Worm (Caenorhabditis elegans) whole organism, L4/young adult: ENCODE data around the gene fut-1.

Source experiments
- W03F9.2 ChIP-seq: fragments of 150-350 bp; optimal IDR thresholded peaks from 2 replicates; lab custom pipeline; 2014; ENCODE audit warnings: missing biosample characterization, missing genetic modification characterization
- dao-5 ChIP-seq: sonication (generic microtip); optimal IDR thresholded peaks from 2 replicates; lab custom pipeline; 2016; ENCODE audit warnings: missing genotype, missing genetic modification characterization, moderate library complexity, missing compliant biosample characterization
- him-1 ChIP-seq: sonication (generic microtip); optimal IDR thresholded peaks from 2 replicates; lab custom pipeline; 2016; ENCODE audit warnings: missing genotype, missing genetic modification reagents, missing genetic modification characterization, missing compliant biosample characterization

The fut-1 gene

DNA sequence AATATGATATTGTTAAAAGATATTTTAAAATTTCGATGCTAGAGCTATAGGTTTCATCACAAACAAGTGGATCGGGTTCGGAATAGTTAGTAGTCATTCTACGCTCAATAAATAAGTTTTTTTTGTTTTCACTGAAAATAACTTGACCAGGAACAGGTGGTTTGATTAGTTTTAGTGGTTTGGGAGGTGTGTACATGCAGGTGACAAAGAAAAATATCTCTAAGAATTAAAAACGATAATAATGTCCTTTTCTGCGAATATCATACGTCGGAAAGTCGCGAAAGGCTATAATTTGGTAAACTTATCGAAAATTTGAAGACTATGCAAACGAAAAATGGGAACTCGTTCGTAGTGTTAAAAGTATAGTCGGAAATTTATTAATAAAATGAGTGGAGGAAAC lies 49.1 kb downstream of the fut-1 start, which contains the start of gene srg-15:
srg-15 (minus strand) TSS at position 101 of the 400 bp plus-strand sequence.
- TF ChIP-seq dao-5 (no peak), W03F9.2 (no peak), him-1 (tag; lab: Kevin White, UChicago) (no peak)

DNA sequence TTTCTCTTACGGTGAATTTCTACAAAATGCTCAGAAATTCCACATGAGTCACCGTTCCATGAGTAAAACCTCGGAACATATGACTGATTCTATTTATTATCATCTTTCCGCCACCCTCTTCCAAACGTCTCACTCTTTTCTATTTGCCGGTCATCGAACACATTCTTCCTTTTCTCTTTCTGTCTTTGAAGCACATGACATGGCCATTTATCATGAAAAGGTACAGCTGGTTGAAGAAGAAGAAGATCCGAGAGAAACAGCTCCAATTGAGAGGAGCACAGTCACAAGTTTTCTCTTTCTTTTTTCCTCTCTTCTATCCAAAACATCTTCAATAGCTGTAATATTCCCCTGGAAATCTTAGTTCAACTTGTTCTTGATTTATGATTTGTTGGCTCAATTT lies 52.4 kb downstream of the fut-1 start, which contains the start of gene cup-16:
cup-16 (plus strand) TSS at position 132 of the 400 bp plus-strand sequence.
- TF ChIP-seq him-1 (tag; lab: Kevin White, UChicago) = no peak
- no peak for TF ChIP-seq W03F9.2
- TF ChIP-seq dao-5 = no peak

DNA sequence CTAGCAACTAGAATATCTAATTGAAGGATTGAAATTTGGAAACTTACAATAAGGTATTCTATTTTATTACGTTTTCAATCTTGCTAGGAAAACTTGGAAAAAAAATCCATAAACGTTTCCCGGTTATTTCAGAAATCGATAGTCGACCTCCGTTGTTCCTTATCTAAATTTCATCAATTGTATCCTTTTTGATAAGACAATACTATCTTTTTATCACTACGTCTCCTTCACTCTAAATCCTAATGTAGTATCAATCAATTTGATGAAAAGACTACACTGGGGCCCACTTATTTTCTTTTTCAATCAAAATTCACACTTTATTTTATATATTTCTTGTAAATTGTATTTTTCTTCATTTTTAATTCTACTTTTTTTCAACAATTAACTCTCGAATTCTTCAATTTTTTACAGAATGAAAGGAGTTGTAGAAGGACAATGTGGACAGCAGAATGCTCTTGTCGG lies 54.9 kb downstream of the fut-1 start, which contains the start of gene prx-5:
prx-5 (plus strand) TSS at position 412 of the 462 bp plus-strand sequence.
- TF ChIP-seq dao-5 (no peak), him-1 (tag; lab: Kevin White, UChicago) (no peak), W03F9.2 (no peak)
